Fruit fly (Drosophila melanogaster) whole organism, embryonic: Measurements from ENCODE around the gene crq.

ENCODE experiments used
- CG10209 ChIP-seq: fragments of 200-800 bp; sonication (Bioruptor generic); optimal IDR thresholded peaks from 3 replicates; lab custom pipeline; 2017; ENCODE audit warnings: missing biosample characterization, mild to moderate bottlenecking, missing genetic modification characterization, missing genetic modification reagents
- CG10959 ChIP-seq: fragments of 200-800 bp; sonication (Bioruptor generic); IDR thresholded peaks from 2 replicates; pipeline ENCODE4 v1.3.6; 2022; ENCODE audit warnings: missing biosample characterization, missing genetic modification characterization
- CG12219 ChIP-seq: fragments of 200-800 bp; sonication (Bioruptor generic); optimal IDR thresholded peaks from 3 replicates; lab custom pipeline; 2018; ENCODE audit warnings: missing biosample characterization, mild to moderate bottlenecking, missing genetic modification characterization
- CG12299 ChIP-seq: fragments of 200-800 bp; sonication (Bioruptor generic); optimal IDR thresholded peaks from 2 replicates; lab custom pipeline; 2018; ENCODE audit warnings: missing biosample characterization, mild to moderate bottlenecking, missing genetic modification characterization
- CG12769 ChIP-seq: fragments of 200-800 bp; sonication (Bioruptor generic); optimal IDR thresholded peaks from 2 replicates; lab custom pipeline; 2019; ENCODE audit warnings: missing biosample characterization, mild to moderate bottlenecking, missing genetic modification characterization, moderate library complexity
- CG15514 ChIP-seq: fragments of 200-800 bp; sonication (Bioruptor generic); optimal IDR thresholded peaks from 3 replicates; lab custom pipeline; 2017; ENCODE audit warnings: missing biosample characterization, missing genetic modification characterization, mild to moderate bottlenecking, moderate library complexity, missing genetic modification reagents
- CG15696 ChIP-seq: fragments of 200-800 bp; sonication (Bioruptor generic); optimal IDR thresholded peaks from 2 replicates; lab custom pipeline; 2019; ENCODE audit warnings: missing biosample characterization, mild to moderate bottlenecking, missing genetic modification characterization, moderate library complexity
- CG1603 ChIP-seq: fragments of 200-800 bp; sonication (Bioruptor generic); optimal IDR thresholded peaks from 2 replicates; lab custom pipeline; 2019; ENCODE audit warnings: missing biosample characterization, mild to moderate bottlenecking, missing genetic modification characterization, moderate library complexity
- CG17912 ChIP-seq: fragments of 200-800 bp; sonication (Bioruptor generic); optimal IDR thresholded peaks from 2 replicates; lab custom pipeline; 2018; ENCODE audit warnings: missing biosample characterization, mild to moderate bottlenecking, missing genetic modification characterization
- CG18476 ChIP-seq: fragments of 200-800 bp; sonication (Bioruptor generic); optimal IDR thresholded peaks from 2 replicates; lab custom pipeline; 2016; ENCODE audit warnings: missing biosample characterization, mild to moderate bottlenecking, missing genetic modification characterization
- CG2116 ChIP-seq: fragments of 200-800 bp; sonication (Bioruptor generic); optimal IDR thresholded peaks from 3 replicates; lab custom pipeline; 2018; ENCODE audit warnings: missing biosample characterization, mild to moderate bottlenecking, missing genetic modification characterization
- CG30403 ChIP-seq: fragments of 200-800 bp; sonication (Bioruptor generic); optimal IDR thresholded peaks from 3 replicates; lab custom pipeline; 2016; ENCODE audit warnings: missing biosample characterization, missing genetic modification characterization
- CG3065 ChIP-seq: fragments of 200-800 bp; sonication (Bioruptor generic); optimal IDR thresholded peaks from 2 replicates; lab custom pipeline; 2016; ENCODE audit warnings: missing biosample characterization, missing genetic modification characterization
- CG31224 ChIP-seq: fragments of 200-800 bp; sonication (Bioruptor generic); IDR thresholded peaks from 2 replicates; pipeline ENCODE4 v1.3.6; 2022; ENCODE audit warnings: missing biosample characterization, missing genetic modification characterization
- CG32772 ChIP-seq: fragments of 200-800 bp; sonication (Bioruptor generic); IDR thresholded peaks from 2 replicates; pipeline ENCODE4 v1.3.6; 2022; ENCODE audit warnings: missing biosample characterization, missing genetic modification characterization
- CG3281 ChIP-seq: fragments of 200-800 bp; sonication (Bioruptor generic); optimal IDR thresholded peaks from 3 replicates; lab custom pipeline; 2017; ENCODE audit warnings: missing biosample characterization, mild to moderate bottlenecking, missing genetic modification characterization
- CG33557 ChIP-seq: fragments of 200-800 bp; sonication (Bioruptor generic); optimal IDR thresholded peaks from 2 replicates; lab custom pipeline; 2019; ENCODE audit warnings: missing biosample characterization, mild to moderate bottlenecking, missing genetic modification characterization, moderate library complexity
- CG34224 ChIP-seq: fragments of 200-800 bp; sonication (Bioruptor generic); IDR thresholded peaks from 3 replicates; pipeline ENCODE4 v1.3.6; 2022; ENCODE audit warnings: missing biosample characterization, missing genetic modification characterization; ENCODE audit not compliant: partially characterized antibody
- CG3726 ChIP-seq: fragments of 200-800 bp; sonication (Bioruptor generic); IDR thresholded peaks from 3 replicates; pipeline ENCODE4, ENCODE4 v1.3.6; 2022; ENCODE audit warnings: missing biosample characterization, missing genetic modification characterization
- CG3995 ChIP-seq: fragments of 200-800 bp; sonication (Bioruptor generic); optimal IDR thresholded peaks from 3 replicates; lab custom pipeline; 2016; ENCODE audit warnings: missing biosample characterization, missing genetic modification characterization
- CG6813 ChIP-seq: fragments of 200-800 bp; sonication (Bioruptor generic); optimal IDR thresholded peaks from 2 replicates; lab custom pipeline; 2017; ENCODE audit warnings: missing biosample characterization, missing genetic modification characterization, mild to moderate bottlenecking, moderate library complexity, missing genetic modification reagents
- CG6854 ChIP-seq: fragments of 200-800 bp; sonication (Bioruptor generic); optimal IDR thresholded peaks from 3 replicates; lab custom pipeline; 2017; ENCODE audit warnings: missing biosample characterization, mild to moderate bottlenecking, missing genetic modification characterization
- CG7745 ChIP-seq: fragments of 200-800 bp; sonication (Bioruptor generic); optimal IDR thresholded peaks from 2 replicates; lab custom pipeline; 2018; ENCODE audit warnings: missing biosample characterization, mild to moderate bottlenecking, missing genetic modification characterization, moderate library complexity
- H15 ChIP-seq: fragments of 200-800 bp; sonication (Bioruptor generic); IDR thresholded peaks from 3 replicates; pipeline ENCODE4 v1.3.6; 2022; ENCODE audit warnings: missing biosample characterization, missing genetic modification characterization
- HHEX ChIP-seq: fragments of 200-800 bp; sonication (Bioruptor generic); optimal IDR thresholded peaks from 3 replicates; lab custom pipeline; 2017; ENCODE audit warnings: missing biosample characterization, mild to moderate bottlenecking, missing genetic modification characterization, missing genetic modification reagents
- HLHmδ ChIP-seq: fragments of 200-800 bp; sonication (Bioruptor generic); optimal IDR thresholded peaks from 2 replicates; lab custom pipeline; 2018; ENCODE audit warnings: missing biosample characterization, mild to moderate bottlenecking, missing genetic modification characterization, moderate library complexity
- Hey ChIP-seq: fragments of 200-800 bp; sonication (Bioruptor generic); optimal IDR thresholded peaks from 3 replicates; lab custom pipeline; 2018; ENCODE audit warnings: missing biosample characterization, mild to moderate bottlenecking, missing genetic modification characterization
- Hmr ChIP-seq: fragments of 200-800 bp; sonication (Bioruptor generic); optimal IDR thresholded peaks from 3 replicates; lab custom pipeline; 2017; ENCODE audit warnings: mild to moderate bottlenecking, missing biosample characterization, missing genetic modification reagents, missing genetic modification characterization
- MESR4 ChIP-seq: fragments of 200-800 bp; sonication (Bioruptor generic); optimal IDR thresholded peaks from 2 replicates; lab custom pipeline; 2018; ENCODE audit warnings: missing biosample characterization, mild to moderate bottlenecking, missing genetic modification characterization, moderate library complexity
- NFAT ChIP-seq: fragments of 200-800 bp; sonication (Bioruptor generic); IDR thresholded peaks from 2 replicates; pipeline ENCODE4 v1.3.6; 2022; ENCODE audit warnings: missing biosample characterization, missing genetic modification characterization
- Xrp1 ChIP-seq: fragments of 200-800 bp; sonication (Bioruptor generic); IDR thresholded peaks from 2 replicates; pipeline ENCODE4 v1.3.6; 2022; ENCODE audit warnings: missing biosample characterization, missing genetic modification characterization
- caup ChIP-seq: fragments of 200-800 bp; sonication (Bioruptor generic); optimal IDR thresholded peaks from 3 replicates; lab custom pipeline; 2017; ENCODE audit warnings: missing biosample characterization, mild to moderate bottlenecking, missing genetic modification characterization, moderate library complexity; ENCODE audit not compliant: severe bottlenecking
- chif ChIP-seq, 2 experiments: fragments of 200-800 bp; sonication (Bioruptor generic); optimal IDR thresholded peaks; 3 replicates each; lab custom pipeline; 2016; ENCODE audit warnings: missing biosample characterization in 2 of 2, missing genetic modification characterization in 2 of 2
- emc ChIP-seq: fragments of 200-800 bp; sonication (Bioruptor generic); optimal IDR thresholded peaks from 2 replicates; lab custom pipeline; 2016; ENCODE audit warnings: missing biosample characterization, missing genetic modification characterization
- eyg ChIP-seq: fragments of 200-800 bp; sonication (Bioruptor generic); optimal IDR thresholded peaks from 3 replicates; lab custom pipeline; 2016; ENCODE audit warnings: missing biosample characterization, missing genetic modification characterization
- fd64A ChIP-seq: fragments of 200-800 bp; sonication (Bioruptor generic); optimal IDR thresholded peaks from 3 replicates; lab custom pipeline; 2018; ENCODE audit warnings: missing biosample characterization, mild to moderate bottlenecking, missing genetic modification characterization
- gcm2 ChIP-seq: fragments of 200-800 bp; sonication (Bioruptor generic); optimal IDR thresholded peaks from 2 replicates; lab custom pipeline; 2016; ENCODE audit warnings: missing biosample characterization, missing genetic modification characterization
- hb ChIP-seq: fragments of 200-800 bp; sonication (Bioruptor generic); IDR thresholded peaks from 3 replicates; pipeline ENCODE4 v1.3.6; 2022; ENCODE audit warnings: missing biosample characterization, missing genetic modification characterization; ENCODE audit not compliant: partially characterized antibody
- kay ChIP-seq: fragments of 200-800 bp; sonication (Bioruptor generic); optimal IDR thresholded peaks from 2 replicates; lab custom pipeline; 2016; ENCODE audit warnings: missing biosample characterization, missing genetic modification characterization
- maf-S ChIP-seq: fragments of 200-800 bp; sonication (Bioruptor generic); optimal IDR thresholded peaks from 2 replicates; lab custom pipeline; 2016; ENCODE audit warnings: missing biosample characterization, missing genetic modification characterization
- pita ChIP-seq: fragments of 200-800 bp; sonication (Bioruptor generic); optimal IDR thresholded peaks from 2 replicates; lab custom pipeline; 2017; ENCODE audit warnings: missing biosample characterization, mild to moderate bottlenecking, missing genetic modification characterization
- ranshi ChIP-seq: fragments of 200-800 bp; sonication (Bioruptor generic); IDR thresholded peaks from 2 replicates; pipeline ENCODE4 v1.3.6; 2022; ENCODE audit warnings: missing biosample characterization, missing genetic modification characterization
- ro ChIP-seq: fragments of 200-800 bp; sonication (Bioruptor generic); IDR thresholded peaks from 2 replicates; pipeline ENCODE4 v1.3.6; 2022; ENCODE audit warnings: missing biosample characterization, missing genetic modification characterization
- sd ChIP-seq: fragments of 200-800 bp; sonication (Bioruptor generic); optimal IDR thresholded peaks from 3 replicates; lab custom pipeline; 2018; ENCODE audit warnings: missing biosample characterization, mild to moderate bottlenecking, missing genetic modification characterization, moderate library complexity
- shn ChIP-seq: fragments of 200-800 bp; sonication (Bioruptor generic); optimal IDR thresholded peaks from 3 replicates; lab custom pipeline; 2016; ENCODE audit warnings: missing biosample characterization, missing genetic modification characterization
- ssp ChIP-seq: fragments of 200-800 bp; sonication (Bioruptor generic); IDR thresholded peaks from 2 replicates; pipeline ENCODE4 v1.3.6; 2022; ENCODE audit warnings: missing biosample characterization, missing genetic modification characterization
- stc ChIP-seq: fragments of 200-800 bp; sonication (Bioruptor generic); IDR thresholded peaks from 2 replicates; pipeline ENCODE4 v1.3.6; 2022; ENCODE audit warnings: missing biosample characterization, missing genetic modification characterization
- vfl ChIP-seq: fragments of 200-800 bp; sonication (Bioruptor generic); optimal IDR thresholded peaks from 2 replicates; lab custom pipeline; 2016; ENCODE audit warnings: missing biosample characterization, missing genetic modification characterization
- wek ChIP-seq: fragments of 200-800 bp; sonication (Bioruptor generic); optimal IDR thresholded peaks from 3 replicates; lab custom pipeline; 2018; ENCODE audit warnings: missing biosample characterization, mild to moderate bottlenecking, missing genetic modification characterization, moderate library complexity

Gene crq

DNA sequence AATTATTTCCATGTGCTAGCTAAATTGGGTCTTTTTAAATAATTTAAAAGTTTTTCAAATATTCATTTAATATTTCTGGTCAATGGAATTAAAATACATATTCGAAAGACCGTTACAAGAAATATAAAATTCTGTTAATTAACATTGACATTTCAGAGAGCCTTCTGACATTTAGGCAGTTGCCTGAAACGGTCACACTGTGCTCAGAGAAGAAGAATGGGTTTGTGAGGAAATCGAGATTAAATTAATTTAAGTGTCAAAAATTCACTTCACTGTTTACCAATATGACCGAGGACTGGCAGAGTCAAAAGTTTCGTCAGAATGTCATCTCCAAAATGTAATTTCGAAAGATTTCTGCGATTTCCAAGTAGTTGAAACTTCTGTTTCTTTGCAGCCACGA lies 20.0 kb upstream of the crq start, which contains the start of gene MED15 (continued):
- no peak for TF ChIP-seq caup (GFP tag; lab: Kevin White, UChicago)
- TF ChIP-seq pita: no peak
- peak; percentile 62 for TF ChIP-seq MESR4 (GFP tag; lab: Kevin White, UChicago)
- no peak for TF ChIP-seq Hmr (GFP tag; lab: Kevin White, UChicago)
- no peak for TF ChIP-seq CG30403 (GFP tag; lab: Kevin White, UChicago)
- no peak for TF ChIP-seq CG10959 (GFP tag; lab: Robert Waterston, UW)
- TF ChIP-seq CG18476: no peak
- no peak for TF ChIP-seq eyg (GFP tag; lab: Kevin White, UChicago)
- TF ChIP-seq CG15514 (GFP tag; lab: Kevin White, UChicago): no peak
- TF ChIP-seq CG1603 (tag; lab: Kevin White, UChicago): peak; percentile 41
- TF ChIP-seq CG3995 (GFP tag; lab: Kevin White, UChicago): peak; percentile 35

DNA sequence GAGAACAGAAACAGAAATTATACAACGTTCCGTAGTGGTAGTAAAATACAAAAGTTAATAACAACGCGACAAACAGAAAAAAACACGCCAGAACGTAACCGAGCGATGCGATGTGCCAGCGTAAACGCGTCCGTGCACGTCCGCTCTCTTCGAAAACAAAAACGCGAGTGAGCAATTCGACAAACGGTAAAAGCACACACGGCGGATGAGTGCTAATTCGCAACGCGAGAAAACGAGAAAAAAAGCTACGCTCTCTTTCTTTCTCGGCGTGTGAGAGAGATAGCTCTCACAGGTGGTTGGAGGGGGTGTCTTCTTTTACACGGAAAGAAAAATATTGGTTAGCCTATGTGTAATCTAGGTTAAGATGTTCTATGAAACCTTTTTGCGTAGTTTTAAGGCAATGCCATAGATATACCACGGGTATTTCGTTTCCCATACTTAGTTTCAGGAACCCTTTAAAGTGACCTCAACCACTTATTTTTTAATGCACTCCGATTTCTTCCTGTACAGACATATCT lies 19.3 kb upstream of the crq start, which contains the start of gene CG4297:
Gene CG4297 (minus strand): TSS at position 128 of the 518 bp plus-strand sequence.
- peak; percentile 92 for TF ChIP-seq CG6854 (GFP tag; lab: Kevin White, UChicago)
- TF ChIP-seq CG33557 (GFP tag; lab: Kevin White, UChicago): peak; percentile 55
- no peak for TF ChIP-seq CG32772
- TF ChIP-seq shn: peak; percentile 89
- TF ChIP-seq stc (GFP tag; lab: Robert Waterston, UW): no peak
- no peak for TF ChIP-seq CG10959 (GFP tag; lab: Robert Waterston, UW)
- TF ChIP-seq CG12769 (tag; lab: Kevin White, UChicago): peak; percentile 95
- peak; percentile 70 for TF ChIP-seq CG3065 (GFP tag; lab: Kevin White, UChicago)
- peak; percentile 90 for TF ChIP-seq CG12299 (tag; lab: Kevin White, UChicago)
- no peak for TF ChIP-seq Xrp1 (GFP tag; lab: Robert Waterston, UW)
- no peak for TF ChIP-seq ranshi (GFP tag; lab: Robert Waterston, UW)
- TF ChIP-seq CG3281 (GFP tag; lab: Kevin White, UChicago): peak; percentile 95
- TF ChIP-seq chif (GFP tag; optimal IDR thresholded peaks at IDR 0.05; lab: Kevin White, UChicago): peak; percentile 90 to 94
- TF ChIP-seq ssp: no peak
- TF ChIP-seq CG15696 (tag; lab: Kevin White, UChicago): peak; percentile 59
- peak; percentile 4 for TF ChIP-seq HLHmδ (GFP tag; lab: Kevin White, UChicago)
- no peak for TF ChIP-seq CG3726
- no peak for TF ChIP-seq CG34224 (GFP tag; lab: Robert Waterston, UW)
- no peak for TF ChIP-seq NFAT (GFP tag; lab: Robert Waterston, UW)
- peak; percentile 47 for TF ChIP-seq CG2116 (GFP tag; lab: Kevin White, UChicago)
- TF ChIP-seq wek (GFP tag; lab: Kevin White, UChicago): peak; percentile 89
- peak; percentile 10 for TF ChIP-seq CG17912 (GFP tag; lab: Kevin White, UChicago)
- peak; percentile 93 for TF ChIP-seq gcm2 (GFP tag; lab: Kevin White, UChicago)
- TF ChIP-seq H15: no peak
- TF ChIP-seq fd64A (GFP tag; lab: Kevin White, UChicago): peak; percentile 78
- TF ChIP-seq CG10209 (GFP tag; lab: Kevin White, UChicago): peak; percentile 92
- TF ChIP-seq maf-S (GFP tag; lab: Kevin White, UChicago): peak; percentile 92
- peak; percentile 81 for TF ChIP-seq vfl (GFP tag; lab: Kevin White, UChicago)
- no peak for TF ChIP-seq hb (GFP tag; lab: Robert Waterston, UW)
- peak; percentile 92 for TF ChIP-seq CG6813 (GFP tag; lab: Kevin White, UChicago)
- TF ChIP-seq CG12219 (GFP tag; lab: Kevin White, UChicago): peak; percentile 93
- TF ChIP-seq kay (GFP tag; lab: Kevin White, UChicago): peak; percentile 88
- peak; percentile 72 for TF ChIP-seq Hey (tag; lab: Kevin White, UChicago)
- peak; percentile 95 for TF ChIP-seq HHEX
- TF ChIP-seq CG31224: no peak
- TF ChIP-seq emc (GFP tag; lab: Kevin White, UChicago): peak; percentile 89
- TF ChIP-seq sd (tag; lab: Kevin White, UChicago): peak; percentile 91
- no peak for TF ChIP-seq CG7745 (tag; lab: Kevin White, UChicago)
- no peak for TF ChIP-seq ro (GFP tag; lab: Robert Waterston, UW)
